Worm (Caenorhabditis elegans) whole organism, mixed stage, embryonic: ENCODE measurements around the gene F22F7.2.

ENCODE experiments used
- elt-3 ChIP-seq: fragments of 150-350 bp; optimal IDR thresholded peaks from 2 replicates; lab custom pipeline; 2014; ENCODE audit warnings: missing biosample characterization, missing genetic modification characterization
- lin-13 ChIP-seq: fragments of 150-350 bp; optimal IDR thresholded peaks from 2 replicates; lab custom pipeline; 2014; ENCODE audit warnings: missing biosample characterization, missing genetic modification characterization
- mls-2 ChIP-seq: sonication (generic microtip); optimal IDR thresholded peaks from 2 replicates; lab custom pipeline; 2016; ENCODE audit warnings: mild to moderate bottlenecking, missing genetic modification characterization, moderate library complexity, missing compliant biosample characterization
- nhr-28 ChIP-seq: fragments of 150-350 bp; optimal IDR thresholded peaks from 2 replicates; lab custom pipeline; 2014; ENCODE audit warnings: missing biosample characterization, missing genetic modification characterization
- pha-4 ChIP-seq: fragments of 150-350 bp; optimal IDR thresholded peaks from 2 replicates; lab custom pipeline; 2018; ENCODE audit warnings: missing biosample characterization, missing genetic modification reagents, missing genetic modification characterization
- unc-39 ChIP-seq: fragments of 150-350 bp; optimal IDR thresholded peaks from 2 replicates; lab custom pipeline; 2014; ENCODE audit warnings: missing biosample characterization, missing genetic modification characterization

ce11 chrV:2105976-2106375 is 16.6 kb upstream of the F22F7.2 start, which contains the start of gene F22F7.4:
- TF ChIP-seq unc-39 (tag; lab: Kevin White, UChicago) (no peak), mls-2 (no peak), pha-4 (tag; lab: Kevin White, UChicago) (no peak), lin-13 (no peak), elt-3 (tag; lab: Kevin White, UChicago) (no peak), nhr-28 (tag; lab: Kevin White, UChicago) (no peak)
